Worm (Caenorhabditis elegans): Measurements from ENCODE around the gene coh-1.
A peak's percentile ranks its signal among the peaks of the same experiment; 100 is the strongest.

The coh-1 gene

ce11 chrX:7460516-7460915, 14.3 kb downstream of the coh-1 start:
- TF ChIP-seq ceh-43 (GFP tag; optimal IDR thresholded peaks at IDR 0.05) = no peak
- TF ChIP-seq drap-1 (GFP tag; optimal IDR thresholded peaks at IDR 0.05) = peak; percentile 24
- TF ChIP-seq bed-3 (GFP tag; optimal IDR thresholded peaks at IDR 0.05) = no peak
- no peak for TF ChIP-seq mep-1 (tag; optimal IDR thresholded peaks at IDR 0.05)
- TF ChIP-seq sem-2 (GFP tag; optimal IDR thresholded peaks at IDR 0.05) = no peak
- TF ChIP-seq lsy-2 (tag; optimal IDR thresholded peaks at IDR 0.05) = peak; percentile 61
- no peak for TF ChIP-seq cnd-1 (tag; optimal IDR thresholded peaks at IDR 0.05)
- TF ChIP-seq elt-3 (tag; optimal IDR thresholded peaks at IDR 0.05) = no peak

ce11 chrX:7457154-7457674, 17.6 kb downstream of the coh-1 start:
- TF ChIP-seq zip-8 (tag; optimal IDR thresholded peaks at IDR 0.05) (no peak), drap-1 (GFP tag; optimal IDR thresholded peaks at IDR 0.05) (no peak), lsy-2 (tag; optimal IDR thresholded peaks at IDR 0.05) (peak; percentile 64), tbx-8 (GFP tag; optimal IDR thresholded peaks at IDR 0.05) (no peak), sem-2 (GFP tag; optimal IDR thresholded peaks at IDR 0.05) (no peak), ces-1 (GFP tag; optimal IDR thresholded peaks at IDR 0.05) (peak; percentile 29), cnd-1 (tag; optimal IDR thresholded peaks at IDR 0.05) (peak; percentile 35), ceh-39 (tag; optimal IDR thresholded peaks at IDR 0.05) (no peak), unc-120 (tag; optimal IDR thresholded peaks at IDR 0.05; ENCODE audit: poor library complexity, severe bottlenecking) (no peak), flh-1 (GFP tag; optimal IDR thresholded peaks at IDR 0.05) (no peak), nhr-12 (tag; optimal IDR thresholded peaks at IDR 0.05) (no peak), ceh-43 (GFP tag; optimal IDR thresholded peaks at IDR 0.05) (no peak), mab-5 (tag; optimal IDR thresholded peaks at IDR 0.05) (no peak), mep-1 (tag; optimal IDR thresholded peaks at IDR 0.05) (no peak), unc-39 (tag; optimal IDR thresholded peaks at IDR 0.05) (no peak)

- peak; percentile 30 for TF ChIP-seq nhr-2 (tag; optimal IDR thresholded peaks at IDR 0.05)
- TF ChIP-seq ceh-43 (GFP tag; optimal IDR thresholded peaks at IDR 0.05) = peak; percentile 24
- TF ChIP-seq unc-39 (tag; optimal IDR thresholded peaks at IDR 0.05) = peak; percentile 53
- TF ChIP-seq unc-120 (tag; optimal IDR thresholded peaks at IDR 0.05; ENCODE audit: poor library complexity, severe bottlenecking) = no peak
These were observed 18.9 kb downstream of the coh-1 start for ce11 chrX:7455960-7456359.

DNA sequence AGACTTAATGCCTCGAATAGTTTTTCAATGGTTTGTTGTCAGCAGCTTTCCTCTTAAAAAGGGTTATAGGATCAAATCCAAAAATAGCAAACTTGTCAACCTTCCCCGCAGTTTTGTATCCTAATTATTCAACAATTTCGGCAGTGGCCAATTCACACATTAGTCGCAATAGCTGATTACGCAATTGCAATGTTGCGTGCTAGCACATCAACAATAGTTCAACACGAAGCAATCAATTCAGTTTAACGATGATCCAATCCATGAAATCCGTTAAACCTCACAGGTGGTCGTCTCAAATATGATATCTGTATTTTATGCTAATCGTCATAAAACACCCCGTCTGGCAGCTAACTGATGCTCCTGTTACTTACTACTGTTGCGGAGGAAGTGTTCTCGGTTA, 22.2 kb downstream of the coh-1 start:
- TF ChIP-seq nhr-2 (tag; optimal IDR thresholded peaks at IDR 0.05) (peak; percentile 79), cnd-1 (tag; optimal IDR thresholded peaks at IDR 0.05) (peak; percentile 5), nhr-237 (tag; optimal IDR thresholded peaks at IDR 0.05) (no peak), zip-8 (tag; optimal IDR thresholded peaks at IDR 0.05) (peak; percentile 66)

DNA sequence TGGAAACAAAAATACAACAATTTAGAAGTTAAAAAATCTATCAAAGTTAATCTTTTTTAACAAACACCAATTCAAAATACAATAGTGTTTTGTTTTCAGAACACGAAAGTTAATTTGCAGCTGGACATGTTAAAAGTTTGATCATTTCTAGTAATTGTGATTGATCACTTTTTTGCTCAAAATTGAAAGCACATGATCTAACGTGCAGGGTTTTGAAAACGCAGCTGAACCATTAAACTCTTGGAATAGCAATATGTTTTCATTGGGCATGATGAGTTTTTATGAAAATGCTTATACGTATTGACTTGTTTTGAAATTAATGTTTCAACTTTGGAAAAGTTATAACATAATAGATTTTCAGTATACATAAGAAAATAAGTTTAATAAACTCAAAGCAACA, 27.5 kb downstream of the coh-1 start:
- TF ChIP-seq flh-1 (GFP tag; optimal IDR thresholded peaks at IDR 0.05) (no peak), elt-1 (tag; optimal IDR thresholded peaks at IDR 0.05; ENCODE audit: borderline replicate concordance, insufficient read depth) (no peak), hlh-1 (tag; optimal IDR thresholded peaks at IDR 0.05) (no peak), ceh-43 (GFP tag; optimal IDR thresholded peaks at IDR 0.05) (no peak), unc-62 (GFP tag; optimal IDR thresholded peaks at IDR 0.05) (no peak), pha-4 (tag; optimal IDR thresholded peaks at IDR 0.05) (no peak)

- TF ChIP-seq unc-62 (GFP tag; optimal IDR thresholded peaks at IDR 0.05) (no peak), lin-13 (tag; optimal IDR thresholded peaks at IDR 0.05) (no peak), pha-4 (tag; optimal IDR thresholded peaks at IDR 0.05) (no peak), nhr-12 (tag; optimal IDR thresholded peaks at IDR 0.05) (no peak), snpc-4 (tag; optimal IDR thresholded peaks at IDR 0.05) (no peak), unc-39 (tag; optimal IDR thresholded peaks at IDR 0.05) (no peak), nhr-237 (tag; optimal IDR thresholded peaks at IDR 0.05) (no peak), sem-2 (GFP tag; optimal IDR thresholded peaks at IDR 0.05) (no peak), M03D4.4 (tag; optimal IDR thresholded peaks at IDR 0.05) (no peak), unc-120 (tag; optimal IDR thresholded peaks at IDR 0.05; ENCODE audit: poor library complexity, severe bottlenecking) (no peak), mep-1 (tag; optimal IDR thresholded peaks at IDR 0.05) (no peak), mab-5 (tag; optimal IDR thresholded peaks at IDR 0.05) (no peak), flh-1 (GFP tag; optimal IDR thresholded peaks at IDR 0.05) (no peak), ceh-43 (GFP tag; optimal IDR thresholded peaks at IDR 0.05) (no peak), ceh-83 (GFP tag; optimal IDR thresholded peaks at IDR 0.05) (no peak), zip-8 (tag; optimal IDR thresholded peaks at IDR 0.05) (no peak), blmp-1 (tag; optimal IDR thresholded peaks at IDR 0.05) (no peak), ceh-39 (tag; optimal IDR thresholded peaks at IDR 0.05) (no peak), lsy-2 (tag; optimal IDR thresholded peaks at IDR 0.05) (no peak), nhr-76 (tag; optimal IDR thresholded peaks at IDR 0.05) (no peak)
These were observed 28.3 kb downstream of the coh-1 start for ce11 chrX:7446485-7446884.

Measured in whole organism, mixed stage, embryonic.